Fruit fly (Drosophila melanogaster) whole organism, embryonic: ENCODE measurements around the gene isoQC.

Experiments
- ATbp ChIP-seq: fragments of 200-800 bp; sonication (Bioruptor generic); optimal IDR thresholded peaks from 2 replicates; lab custom pipeline; 2017; ENCODE audit warnings: missing biosample characterization, mild to moderate bottlenecking, missing genetic modification characterization, missing genetic modification reagents
- Aef1 ChIP-seq: fragments of 200-800 bp; sonication (Bioruptor generic); IDR thresholded peaks from 3 replicates; pipeline ENCODE4 v1.3.6; 2022; ENCODE audit warnings: missing biosample characterization, missing genetic modification characterization
- Bgb ChIP-seq: fragments of 200-800 bp; sonication (Bioruptor generic); IDR thresholded peaks from 2 replicates; pipeline ENCODE4 v1.3.6; 2022; ENCODE audit warnings: missing biosample characterization, missing genetic modification characterization; ENCODE audit not compliant: partially characterized antibody
- CG10267 ChIP-seq: fragments of 200-800 bp; sonication (Bioruptor generic); optimal IDR thresholded peaks from 2 replicates; lab custom pipeline; 2018; ENCODE audit warnings: missing biosample characterization, mild to moderate bottlenecking, missing genetic modification characterization, moderate library complexity
- CG10959 ChIP-seq: fragments of 200-800 bp; sonication (Bioruptor generic); IDR thresholded peaks from 2 replicates; pipeline ENCODE4 v1.3.6; 2022; ENCODE audit warnings: missing biosample characterization, missing genetic modification characterization
- CG12104 ChIP-seq: fragments of 200-800 bp; sonication (Bioruptor generic); optimal IDR thresholded peaks from 3 replicates; lab custom pipeline; 2016; ENCODE audit warnings: missing biosample characterization, missing genetic modification characterization
- CG12236 ChIP-seq: fragments of 200-800 bp; sonication (Bioruptor generic); optimal IDR thresholded peaks from 2 replicates; lab custom pipeline; 2016; ENCODE audit warnings: missing biosample characterization, missing genetic modification characterization
- CG1233 ChIP-seq: fragments of 200-800 bp; sonication (Bioruptor generic); optimal IDR thresholded peaks from 4 replicates; lab custom pipeline; 2018; ENCODE audit warnings: missing biosample characterization, mild to moderate bottlenecking, missing genetic modification characterization
- CG17328 ChIP-seq: fragments of 200-800 bp; sonication (Bioruptor generic); IDR thresholded peaks from 2 replicates; pipeline ENCODE4 v1.3.6; 2022; ENCODE audit warnings: missing biosample characterization, missing genetic modification characterization
- CG17912 ChIP-seq: fragments of 200-800 bp; sonication (Bioruptor generic); optimal IDR thresholded peaks from 2 replicates; lab custom pipeline; 2018; ENCODE audit warnings: missing biosample characterization, mild to moderate bottlenecking, missing genetic modification characterization
- CG18619 ChIP-seq: fragments of 200-800 bp; sonication (Bioruptor generic); optimal IDR thresholded peaks from 3 replicates; lab custom pipeline; 2017; ENCODE audit warnings: missing biosample characterization, mild to moderate bottlenecking, missing genetic modification characterization
- CG32532 ChIP-seq: fragments of 200-800 bp; sonication (Bioruptor generic); IDR thresholded peaks from 2 replicates; pipeline ENCODE4 v1.3.6; 2022; ENCODE audit warnings: missing biosample characterization, missing genetic modification characterization
- CG3281 ChIP-seq: fragments of 200-800 bp; sonication (Bioruptor generic); optimal IDR thresholded peaks from 3 replicates; lab custom pipeline; 2017; ENCODE audit warnings: missing biosample characterization, mild to moderate bottlenecking, missing genetic modification characterization
- CG34422 ChIP-seq: fragments of 200-800 bp; sonication (Bioruptor generic); IDR thresholded peaks from 3 replicates; pipeline ENCODE4 v1.3.6; 2022; ENCODE audit warnings: missing biosample characterization, missing genetic modification characterization
- CG6854 ChIP-seq: fragments of 200-800 bp; sonication (Bioruptor generic); optimal IDR thresholded peaks from 3 replicates; lab custom pipeline; 2017; ENCODE audit warnings: missing biosample characterization, mild to moderate bottlenecking, missing genetic modification characterization
- CG8089 ChIP-seq: fragments of 200-800 bp; sonication (Bioruptor generic); optimal IDR thresholded peaks from 3 replicates; lab custom pipeline; 2016; ENCODE audit warnings: missing biosample characterization, missing genetic modification characterization
- CG8388 ChIP-seq: fragments of 200-800 bp; sonication (Bioruptor generic); optimal IDR thresholded peaks from 2 replicates; lab custom pipeline; 2019; ENCODE audit warnings: missing biosample characterization, mild to moderate bottlenecking, missing genetic modification characterization, moderate library complexity
- CG8765 ChIP-seq: fragments of 200-800 bp; sonication (Bioruptor generic); IDR thresholded peaks from 2 replicates; pipeline ENCODE4 v1.3.6; 2022; ENCODE audit warnings: missing biosample characterization, missing genetic modification characterization
- D ChIP-seq, 2 experiments: fragments of 200-800 bp in 1 of 2; fragments of >200 bp in 1 of 2; sonication (Bioruptor generic) in 1 of 2; optimal IDR thresholded peaks; 2 replicates in 1 of 2; 3 replicates in 1 of 2; lab custom pipeline; 2017; ENCODE audit warnings: mild to moderate bottlenecking in 1 of 2, missing biosample characterization in 1 of 2, missing genetic modification characterization in 1 of 2, missing genetic modification reagents in 1 of 2
- Dbx ChIP-seq: fragments of 200-800 bp; sonication (Bioruptor generic); IDR thresholded peaks from 3 replicates; pipeline ENCODE4 v1.3.6; 2022; ENCODE audit warnings: missing biosample characterization, missing genetic modification characterization
- E2f2 ChIP-seq: fragments of 200-800 bp; sonication (Bioruptor generic); IDR thresholded peaks from 2 replicates; pipeline ENCODE4 v1.3.6; 2022; ENCODE audit warnings: missing biosample characterization, missing genetic modification characterization
- Elba2 ChIP-seq: fragments of 200-800 bp; sonication (Bioruptor generic); optimal IDR thresholded peaks from 3 replicates; lab custom pipeline; 2016; ENCODE audit warnings: missing biosample characterization, missing genetic modification characterization
- Gug ChIP-seq: fragments of 200-800 bp; sonication (Bioruptor generic); IDR thresholded peaks from 4 replicates; pipeline ENCODE4 v1.3.6; 2022; ENCODE audit warnings: missing biosample characterization, missing genetic modification characterization
- Hr51 ChIP-seq, 2 experiments: fragments of 200-800 bp; sonication (Bioruptor generic); optimal IDR thresholded peaks; 2 replicates in 1 of 2; 3 replicates in 1 of 2; lab custom pipeline; 2016 to 2018; ENCODE audit warnings: missing biosample characterization in 2 of 2, missing genetic modification characterization in 2 of 2, mild to moderate bottlenecking in 1 of 2, moderate library complexity in 1 of 2
- NFAT ChIP-seq: fragments of 200-800 bp; sonication (Bioruptor generic); IDR thresholded peaks from 2 replicates; pipeline ENCODE4 v1.3.6; 2022; ENCODE audit warnings: missing biosample characterization, missing genetic modification characterization
- Six4 ChIP-seq: fragments of 200-800 bp; sonication (Bioruptor generic); optimal IDR thresholded peaks from 2 replicates; lab custom pipeline; 2016; ENCODE audit warnings: missing biosample characterization, missing genetic modification characterization
- Sox102F ChIP-seq: fragments of 200-800 bp; sonication (Bioruptor generic); optimal IDR thresholded peaks from 2 replicates; lab custom pipeline; 2018; ENCODE audit warnings: missing biosample characterization, mild to moderate bottlenecking, missing genetic modification characterization, moderate library complexity
- Stat92E ChIP-seq, 3 experiments: fragments of >200 bp in 2 of 3; fragments of 200-800 bp in 1 of 3; sonication (Bioruptor generic) in 1 of 3; optimal IDR thresholded peaks; 2 replicates each; lab custom pipeline; 2017 to 2019; ENCODE audit warnings: missing biosample characterization in 3 of 3, missing genetic modification characterization in 3 of 3, mild to moderate bottlenecking in 1 of 3, moderate library complexity in 1 of 3
- Xrp1 ChIP-seq: fragments of 200-800 bp; sonication (Bioruptor generic); IDR thresholded peaks from 2 replicates; pipeline ENCODE4 v1.3.6; 2022; ENCODE audit warnings: missing biosample characterization, missing genetic modification characterization
- ac ChIP-seq: fragments of 200-800 bp; sonication (Bioruptor generic); optimal IDR thresholded peaks from 3 replicates; lab custom pipeline; 2017; ENCODE audit warnings: missing biosample characterization, mild to moderate bottlenecking, missing genetic modification characterization
- bsh ChIP-seq, 2 experiments: fragments of 200-800 bp; sonication (Bioruptor generic); optimal IDR thresholded peaks; 2 replicates each; lab custom pipeline; 2017 to 2018; ENCODE audit warnings: mild to moderate bottlenecking in 2 of 2, missing biosample characterization in 2 of 2, missing genetic modification characterization in 2 of 2, moderate library complexity in 1 of 2
- croc ChIP-seq: fragments of 200-800 bp; sonication (Bioruptor generic); conservative IDR thresholded peaks from 3 replicates; pipeline ENCODE4 v1.3.6; 2022; ENCODE audit warnings: missing biosample characterization, missing genetic modification characterization
- da ChIP-seq: fragments of 200-800 bp; sonication (Bioruptor generic); optimal IDR thresholded peaks from 2 replicates; lab custom pipeline; 2016; ENCODE audit warnings: missing biosample characterization, missing genetic modification characterization
- dmrt11E ChIP-seq: fragments of 200-800 bp; sonication (Bioruptor generic); optimal IDR thresholded peaks from 3 replicates; lab custom pipeline; 2018; ENCODE audit warnings: missing biosample characterization, mild to moderate bottlenecking, missing genetic modification characterization, moderate library complexity
- emc ChIP-seq: fragments of 200-800 bp; sonication (Bioruptor generic); optimal IDR thresholded peaks from 2 replicates; lab custom pipeline; 2016; ENCODE audit warnings: missing biosample characterization, missing genetic modification characterization
- gem ChIP-seq: fragments of 200-800 bp; sonication (Bioruptor generic); optimal IDR thresholded peaks from 2 replicates; lab custom pipeline; 2019; ENCODE audit warnings: missing biosample characterization, mild to moderate bottlenecking, missing genetic modification characterization, moderate library complexity
- gsb ChIP-seq: fragments of 200-800 bp; sonication (Bioruptor generic); IDR thresholded peaks from 2 replicates; pipeline ENCODE4 v1.3.6; 2022; ENCODE audit warnings: missing biosample characterization, missing genetic modification characterization
- ind ChIP-seq: fragments of 200-800 bp; sonication (Bioruptor generic); optimal IDR thresholded peaks from 3 replicates; lab custom pipeline; 2016; ENCODE audit warnings: missing biosample characterization, missing genetic modification characterization
- nerfin-2 ChIP-seq: fragments of 200-800 bp; sonication (Bioruptor generic); IDR thresholded peaks from 2 replicates; pipeline ENCODE4 v1.3.6; 2022; ENCODE audit warnings: missing biosample characterization, missing genetic modification characterization; ENCODE audit not compliant: partially characterized antibody
- peb ChIP-seq: fragments of 200-800 bp; sonication (Bioruptor generic); IDR thresholded peaks from 2 replicates; pipeline ENCODE4 v1.3.6; 2022; ENCODE audit warnings: missing biosample characterization, missing genetic modification characterization
- pho ChIP-seq: fragments of 200-800 bp; sonication (Bioruptor generic); optimal IDR thresholded peaks from 2 replicates; lab custom pipeline; 2016; ENCODE audit warnings: missing biosample characterization, missing genetic modification characterization
- repo ChIP-seq: fragments of 200-800 bp; sonication (Bioruptor generic); optimal IDR thresholded peaks from 2 replicates; lab custom pipeline; 2016; ENCODE audit warnings: missing biosample characterization, missing genetic modification characterization
- run ChIP-seq: fragments of 200-800 bp; sonication (Bioruptor generic); optimal IDR thresholded peaks from 3 replicates; lab custom pipeline; 2018; ENCODE audit warnings: missing biosample characterization, mild to moderate bottlenecking, missing genetic modification characterization
- sens ChIP-seq: fragments of 200-800 bp; sonication (Bioruptor generic); peaks from one replicate; lab custom pipeline; 2016; ENCODE audit warnings: missing biosample characterization, missing genetic modification characterization
- sna ChIP-seq: fragments of 200-800 bp; sonication (Bioruptor generic); IDR thresholded peaks from 2 replicates; pipeline ENCODE4 v1.3.6; 2022; ENCODE audit warnings: missing biosample characterization, missing genetic modification characterization; ENCODE audit not compliant: partially characterized antibody
- tna ChIP-seq: fragments of 200-800 bp; sonication (Bioruptor generic); IDR thresholded peaks from 2 replicates; pipeline ENCODE4 v1.3.6; 2022; ENCODE audit warnings: missing biosample characterization, missing genetic modification characterization; ENCODE audit not compliant: partially characterized antibody
- zen2 ChIP-seq: fragments of 200-800 bp; sonication (Bioruptor generic); IDR thresholded peaks from 3 replicates; pipeline ENCODE4 v1.3.6; 2022; ENCODE audit warnings: missing biosample characterization, missing genetic modification characterization; ENCODE audit not compliant: partially characterized antibody

The isoQC gene

DNA sequence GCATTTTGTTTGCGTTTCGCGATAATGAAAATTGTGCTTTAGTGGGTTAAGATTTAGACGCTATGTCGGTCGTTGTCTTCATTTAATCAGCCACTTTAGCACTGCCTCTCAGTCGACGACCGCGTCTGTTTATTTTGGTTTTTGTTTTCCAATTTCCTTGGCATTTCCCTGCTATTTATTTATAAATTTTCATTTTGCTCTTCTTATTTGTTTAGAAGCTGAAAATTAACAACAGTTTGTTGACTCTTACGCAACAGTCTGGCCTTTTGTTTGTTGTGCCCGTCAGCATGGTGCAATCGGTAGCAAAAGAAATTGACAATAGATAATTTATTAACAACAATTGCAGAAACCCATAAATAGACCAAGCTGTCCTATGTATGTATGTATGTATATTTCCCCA lies 33.3 kb downstream of the isoQC start (continued):
- TF ChIP-seq CG12236 (GFP tag; lab: Kevin White, UChicago): no peak
- no peak for TF ChIP-seq D (optimal IDR thresholded peaks at IDR 0.05; lab: Kevin White, UChicago)
- peak; percentile 25 for TF ChIP-seq D (GFP tag; optimal IDR thresholded peaks at IDR 0.05; lab: Kevin White, UChicago)
- peak in 1 of 2 experiments; percentile 17 for TF ChIP-seq bsh (GFP tag; optimal IDR thresholded peaks at IDR 0.05; lab: Kevin White, UChicago)
- TF ChIP-seq CG1233 (GFP tag; lab: Kevin White, UChicago): peak; percentile 28
- no peak for TF ChIP-seq CG12104
- 0 out of 3 replicates have a peak, but pooled peaks have one; percentile 40 for TF ChIP-seq Dbx (GFP tag; lab: Robert Waterston, UW)
- no peak for TF ChIP-seq Elba2 (GFP tag; lab: Kevin White, UChicago)

DNA sequence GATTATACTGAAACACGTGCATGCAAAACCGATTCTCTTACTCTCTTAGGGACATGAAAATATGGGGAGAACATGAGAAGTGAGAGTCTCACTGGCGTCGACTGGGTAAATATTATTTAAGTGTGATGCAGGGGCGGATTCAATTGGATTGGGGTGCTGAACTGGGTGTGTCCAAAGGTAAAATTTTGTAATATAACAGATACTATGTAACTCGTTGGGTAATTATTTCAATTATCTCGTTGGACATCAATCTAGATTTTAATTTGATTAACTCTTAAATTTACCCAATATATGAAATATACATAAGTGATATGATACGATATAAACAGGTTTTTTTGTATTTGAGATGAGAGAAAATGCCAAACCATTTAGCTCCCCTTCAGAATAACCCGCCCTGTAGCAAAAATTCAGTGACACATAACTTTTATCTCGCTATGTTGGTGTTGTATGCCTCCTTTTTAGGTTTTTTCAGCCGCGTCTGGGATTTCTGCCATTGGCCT lies 33.9 kb downstream of the isoQC start:
- TF ChIP-seq CG10267: peak; percentile 80
- peak; percentile 65 for TF ChIP-seq Bgb (GFP tag; lab: Robert Waterston, UW)
- peak; percentile 88 for TF ChIP-seq Sox102F (GFP tag; lab: Kevin White, UChicago)
- peak; percentile 79 for TF ChIP-seq repo
- peak; percentile 72 for TF ChIP-seq ATbp (GFP tag; lab: Kevin White, UChicago)
- TF ChIP-seq CG17328: peak; percentile 83
- TF ChIP-seq pho (GFP tag; lab: Kevin White, UChicago): peak; percentile 95
- peak; percentile 99 for TF ChIP-seq sens (GFP tag; lab: Kevin White, UChicago)
- TF ChIP-seq CG34422 (GFP tag; lab: Robert Waterston, UW): peak; percentile 93
- peak; percentile 83 for TF ChIP-seq CG10959
- TF ChIP-seq ind (GFP tag; lab: Kevin White, UChicago): peak; percentile 96
- peak; percentile 13 for TF ChIP-seq ac (GFP tag; lab: Kevin White, UChicago)
- peak; percentile 97 for TF ChIP-seq CG3281
- peak; percentile 89 for TF ChIP-seq Six4 (GFP tag; lab: Kevin White, UChicago)
- peak; percentile 84 for TF ChIP-seq croc (GFP tag; lab: Robert Waterston, UW)
- TF ChIP-seq tna (GFP tag; lab: Robert Waterston, UW): no peak; the same call in 1 of the 2 replicates
- peak; percentile 85 for TF ChIP-seq CG6854
- TF ChIP-seq Stat92E (GFP tag; optimal IDR thresholded peaks at IDR 0.05; lab: Kevin White, UChicago): no peak
- TF ChIP-seq run (tag; lab: Kevin White, UChicago): peak; percentile 73
- no peak for TF ChIP-seq sna
- TF ChIP-seq NFAT (GFP tag; lab: Robert Waterston, UW): peak; percentile 98
- peak; percentile 65; the same call in 1 of the 2 replicates for TF ChIP-seq E2f2 (GFP tag; lab: Robert Waterston, UW)
- peak; percentile 95 for TF ChIP-seq gem (tag; lab: Kevin White, UChicago)
- peak; percentile 69 for TF ChIP-seq da (GFP tag; lab: Kevin White, UChicago)
- TF ChIP-seq Aef1: peak; percentile 93
- peak; percentile 91 for TF ChIP-seq emc (GFP tag; lab: Kevin White, UChicago)
- TF ChIP-seq Xrp1 (GFP tag; lab: Robert Waterston, UW): peak; percentile 94
- peak; percentile 84; the same call in 1 of the 2 replicates for TF ChIP-seq CG8765 (GFP tag; lab: Robert Waterston, UW)
- TF ChIP-seq Hr51 (GFP tag; optimal IDR thresholded peaks at IDR 0.05; lab: Kevin White, UChicago): peak; percentile 88 to 90
- peak; percentile 93 for TF ChIP-seq CG18619
- TF ChIP-seq CG17912 (GFP tag; lab: Kevin White, UChicago): peak; percentile 20
- peak; percentile 98 for TF ChIP-seq CG32532 (GFP tag; lab: Robert Waterston, UW)
- TF ChIP-seq CG8089 (GFP tag; lab: Kevin White, UChicago): peak; percentile 78
- TF ChIP-seq nerfin-2 (GFP tag; lab: Robert Waterston, UW): peak; percentile 42; the same call in 1 of the 2 replicates
- TF ChIP-seq zen2 (GFP tag; lab: Robert Waterston, UW): no peak
- peak; percentile 71 for TF ChIP-seq CG8388
- TF ChIP-seq peb (GFP tag; lab: Robert Waterston, UW): peak; percentile 83
- peak; percentile 98 for TF ChIP-seq Gug (GFP tag; lab: Robert Waterston, UW)
- peak; percentile 78 for TF ChIP-seq dmrt11E (tag; lab: Kevin White, UChicago)
- peak; percentile 92 for TF ChIP-seq gsb (GFP tag; lab: Robert Waterston, UW)
- TF ChIP-seq CG12104: peak; percentile 92
